Worm (Caenorhabditis elegans) whole organism, L4 larva: Measurements from ENCODE around the gene add-2.

Experiments used
- F37D6.2 ChIP-seq: sonication (generic microtip); optimal IDR thresholded peaks from 2 replicates; lab custom pipeline; 2016; ENCODE audit warnings: mild to moderate bottlenecking, missing genetic modification characterization, missing compliant biosample characterization
- F44E2.7 ChIP-seq: fragments of 200-800 bp; sonication (Bioruptor generic); IDR thresholded peaks from 2 replicates; pipeline ENCODE4 v2.1.2; 2022; ENCODE audit warnings: missing genetic modification characterization, missing compliant biosample characterization
- R02D3.7 ChIP-seq: fragments of 150-350 bp; sonication (generic microtip); optimal IDR thresholded peaks from 3 replicates; lab custom pipeline; 2014; ENCODE audit warnings: missing biosample characterization, missing genetic modification characterization
- T26A8.4 ChIP-seq: fragments of 200-800 bp; sonication (Bioruptor generic); IDR thresholded peaks from 2 replicates; pipeline ENCODE4 v1.3.6; 2022; ENCODE audit warnings: missing genetic modification characterization, missing compliant biosample characterization
- Y105C5A.15 ChIP-seq: fragments of 200-800 bp; sonication (Bioruptor generic); IDR thresholded peaks from 2 replicates; pipeline ENCODE4 v1.3.6; 2022; ENCODE audit warnings: missing genetic modification characterization, missing compliant biosample characterization
- Y75B8A.6 ChIP-seq: fragments of 200-800 bp; sonication (Bioruptor generic); IDR thresholded peaks from 2 replicates; pipeline ENCODE4 v1.3.6; 2022; ENCODE audit warnings: missing genetic modification reagents, missing genetic modification characterization, missing compliant biosample characterization
- ZK546.5 ChIP-seq, 2 experiments: sonication (generic microtip); optimal IDR thresholded peaks; 2 replicates each; lab custom pipeline; 2017; ENCODE audit warnings: missing biosample characterization in 2 of 2, missing genetic modification characterization in 2 of 2
- aha-1 ChIP-seq: fragments of 150-350 bp; peaks from one replicate; lab custom pipeline; 2014; ENCODE audit warnings: missing biosample characterization, missing genetic modification characterization
- aly-2 ChIP-seq: sonication (generic microtip); optimal IDR thresholded peaks from 2 replicates; lab custom pipeline; 2018; ENCODE audit warnings: missing biosample characterization, missing genetic modification characterization
- attf-4 ChIP-seq: sonication (generic microtip); optimal IDR thresholded peaks from 3 replicates; lab custom pipeline; 2017; ENCODE audit warnings: missing biosample characterization, missing genetic modification characterization
- ceh-28 ChIP-seq: fragments of 150-350 bp; optimal IDR thresholded peaks from 2 replicates; lab custom pipeline; 2014; ENCODE audit warnings: missing biosample characterization, missing genetic modification reagents, missing genetic modification characterization
- ceh-32 ChIP-seq: sonication (generic microtip); optimal IDR thresholded peaks from 2 replicates; lab custom pipeline; 2016; ENCODE audit warnings: mild to moderate bottlenecking, missing genetic modification characterization, missing compliant biosample characterization; ENCODE audit not compliant: poor library complexity
- ceh-82 ChIP-seq: sonication (generic microtip); optimal IDR thresholded peaks from 2 replicates; lab custom pipeline; 2017; ENCODE audit warnings: missing biosample characterization, missing genetic modification characterization
- ces-1 ChIP-seq: fragments of 150-350 bp; sonication (generic microtip); optimal IDR thresholded peaks from 4 replicates; lab custom pipeline; 2014; ENCODE audit warnings: missing biosample characterization, missing genetic modification reagents, missing genetic modification characterization
- ctbp-1 ChIP-seq: fragments of 200-800 bp; sonication (Bioruptor generic); IDR thresholded peaks from 2 replicates; pipeline ENCODE4 v1.3.6; 2022; ENCODE audit warnings: missing genetic modification reagents, missing genetic modification characterization, missing compliant biosample characterization
- dmd-8 ChIP-seq: fragments of 200-800 bp; sonication (Bioruptor generic); IDR thresholded peaks from 2 replicates; pipeline ENCODE4 v1.3.6; 2022; ENCODE audit warnings: missing genetic modification characterization, missing compliant biosample characterization
- dmd-9 ChIP-seq: fragments of 200-800 bp; sonication (Bioruptor generic); IDR thresholded peaks from 2 replicates; pipeline ENCODE4 v1.3.6; 2022; ENCODE audit warnings: missing genetic modification reagents, missing genetic modification characterization, missing compliant biosample characterization
- duxl-1 ChIP-seq: sonication (generic microtip); optimal IDR thresholded peaks from 2 replicates; lab custom pipeline; 2016; ENCODE audit warnings: mild to moderate bottlenecking, missing genetic modification characterization, moderate library complexity, missing compliant biosample characterization; ENCODE audit not compliant: poor library complexity
- egl-27 ChIP-seq: sonication (generic microtip); optimal IDR thresholded peaks from 3 replicates; lab custom pipeline; 2017; ENCODE audit warnings: missing biosample characterization, missing genetic modification reagents, missing genetic modification characterization
- egl-43 ChIP-seq: fragments of 200-800 bp; sonication (Bioruptor generic); IDR thresholded peaks from 2 replicates; pipeline ENCODE4 v1.3.6; 2022; ENCODE audit warnings: missing genetic modification reagents, missing genetic modification characterization, missing compliant biosample characterization
- gei-8 ChIP-seq: fragments of 200-800 bp; sonication (Bioruptor generic); optimal IDR thresholded peaks from 2 replicates; lab custom pipeline; 2018; ENCODE audit warnings: mild to moderate bottlenecking, missing genetic modification characterization, missing compliant biosample characterization
- hif-1 ChIP-seq, 2 experiments: sonication (generic microtip); optimal IDR thresholded peaks; 2 replicates each; lab custom pipeline; 2016 to 2017; ENCODE audit warnings: missing compliant biosample characterization in 2 of 2, missing genetic modification characterization in 2 of 2, missing genetic modification reagents in 2 of 2, missing genotype in 2 of 2, mild to moderate bottlenecking in 1 of 2
- hlh-11 ChIP-seq: fragments of 200-800 bp; sonication (Bioruptor generic); optimal IDR thresholded peaks from 2 replicates; lab custom pipeline; 2018; ENCODE audit warnings: mild to moderate bottlenecking, missing genetic modification characterization, missing compliant biosample characterization
- jun-1 ChIP-seq: fragments of 150-350 bp; optimal IDR thresholded peaks from 2 replicates; lab custom pipeline; 2014; ENCODE audit warnings: missing biosample characterization, missing genetic modification reagents, missing genetic modification characterization
- lin-1 ChIP-seq: fragments of 200-800 bp; sonication (Bioruptor generic); IDR thresholded peaks from 2 replicates; pipeline ENCODE4 v1.3.6; 2022; ENCODE audit warnings: missing genetic modification reagents, missing genetic modification characterization, missing compliant biosample characterization
- lin-13 ChIP-seq: fragments of 150-350 bp; optimal IDR thresholded peaks from 2 replicates; lab custom pipeline; 2014; ENCODE audit warnings: missing biosample characterization, missing genetic modification reagents, missing genetic modification characterization
- lin-15B ChIP-seq: fragments of 150-350 bp; sonication (generic microtip); optimal IDR thresholded peaks from 3 replicates; lab custom pipeline; 2014; ENCODE audit warnings: missing biosample characterization, missing genetic modification characterization
- lin-29 ChIP-seq: fragments of 200-800 bp; sonication (Bioruptor generic); IDR thresholded peaks from 2 replicates; pipeline ENCODE4 v1.3.6; 2022; ENCODE audit warnings: missing genetic modification reagents, missing genetic modification characterization, missing compliant biosample characterization
- lin-38 ChIP-seq: fragments of 200-800 bp; sonication (Bioruptor generic); IDR thresholded peaks from 2 replicates; pipeline ENCODE4 v1.3.6; 2022; ENCODE audit warnings: missing genetic modification reagents, missing genetic modification characterization, missing compliant biosample characterization
- lin-39 ChIP-seq: fragments of 150-350 bp; optimal IDR thresholded peaks from 2 replicates; lab custom pipeline; 2014; ENCODE audit warnings: missing biosample characterization, missing genetic modification reagents, missing genetic modification characterization
- madf-5 ChIP-seq, 2 experiments: fragments of 200-800 bp; sonication (Bioruptor generic); IDR thresholded peaks; 2 replicates each; pipeline ENCODE4 v1.3.6; 2022; ENCODE audit warnings: missing compliant biosample characterization in 2 of 2, missing genetic modification characterization in 2 of 2
- madf-9 ChIP-seq: fragments of 200-800 bp; sonication (Bioruptor generic); conservative IDR thresholded peaks from 2 replicates; pipeline ENCODE4 v1.3.6; 2022; ENCODE audit warnings: missing genetic modification reagents, missing genetic modification characterization, missing compliant biosample characterization
- mdt-29 ChIP-seq: fragments of 200-800 bp; sonication (Bioruptor generic); IDR thresholded peaks from 2 replicates; pipeline ENCODE4 v1.3.6; 2022; ENCODE audit warnings: missing genetic modification reagents, missing genetic modification characterization, missing compliant biosample characterization
- mes-2 ChIP-seq: sonication (generic microtip); optimal IDR thresholded peaks from 2 replicates; lab custom pipeline; 2016; ENCODE audit warnings: missing genotype, mild to moderate bottlenecking, missing genetic modification characterization, missing compliant biosample characterization; ENCODE audit not compliant: poor library complexity, severe bottlenecking
- mxl-3 ChIP-seq: fragments of 200-800 bp; sonication (Bioruptor generic); optimal IDR thresholded peaks from 2 replicates; lab custom pipeline; 2018; ENCODE audit warnings: mild to moderate bottlenecking, missing genetic modification characterization, missing compliant biosample characterization
- nhr-11 ChIP-seq: fragments of 150-350 bp; optimal IDR thresholded peaks from 2 replicates; lab custom pipeline; 2014; ENCODE audit warnings: missing biosample characterization, missing genetic modification characterization
- nhr-28 ChIP-seq: fragments of 150-350 bp; optimal IDR thresholded peaks from 2 replicates; lab custom pipeline; 2014; ENCODE audit warnings: missing biosample characterization, missing genetic modification characterization
- nhr-41 ChIP-seq: fragments of 200-800 bp; sonication (Bioruptor generic); IDR thresholded peaks from 2 replicates; pipeline ENCODE4 v1.3.6; 2022; ENCODE audit warnings: missing genetic modification reagents, missing genetic modification characterization, missing compliant biosample characterization
- nhr-42 ChIP-seq: fragments of 200-800 bp; sonication (Bioruptor generic); IDR thresholded peaks from 2 replicates; pipeline ENCODE4 v1.3.6; 2022; ENCODE audit warnings: missing genetic modification characterization, missing compliant biosample characterization
- nhr-48 ChIP-seq: sonication (generic microtip); optimal IDR thresholded peaks from 2 replicates; lab custom pipeline; 2016; ENCODE audit warnings: mild to moderate bottlenecking, missing genetic modification characterization, missing compliant biosample characterization
- nhr-77 ChIP-seq: fragments of 150-350 bp; optimal IDR thresholded peaks from 2 replicates; lab custom pipeline; 2014; ENCODE audit warnings: missing biosample characterization, missing genetic modification characterization
- php-3 ChIP-seq: fragments of 200-800 bp; sonication (Bioruptor generic); IDR thresholded peaks from 2 replicates; pipeline ENCODE4 v1.3.6; 2022; ENCODE audit warnings: missing genetic modification reagents, missing genetic modification characterization, missing compliant biosample characterization
- saeg-2 ChIP-seq: fragments of 200-800 bp; sonication (Bioruptor generic); IDR thresholded peaks from 2 replicates; pipeline ENCODE4 v1.3.6; 2022; ENCODE audit warnings: missing genetic modification reagents, missing genetic modification characterization, missing compliant biosample characterization
- snpc-1.2 ChIP-seq: fragments of 200-800 bp; sonication (Bioruptor generic); IDR thresholded peaks from 2 replicates; pipeline ENCODE4 v1.3.6; 2022; ENCODE audit warnings: missing genetic modification reagents, missing genetic modification characterization, missing compliant biosample characterization
- tag-97 ChIP-seq: fragments of 200-800 bp; sonication (Bioruptor generic); IDR thresholded peaks from 2 replicates; pipeline ENCODE4 v1.3.6; 2022; ENCODE audit warnings: missing genetic modification characterization, missing compliant biosample characterization
- vab-7 ChIP-seq: fragments of 200-800 bp; sonication (Bioruptor generic); IDR thresholded peaks from 2 replicates; pipeline ENCODE4 v1.3.6; 2022; ENCODE audit warnings: missing genetic modification reagents, missing genetic modification characterization, missing compliant biosample characterization
- zag-1 ChIP-seq: fragments of 150-350 bp; optimal IDR thresholded peaks from 2 replicates; lab custom pipeline; 2014; ENCODE audit warnings: missing biosample characterization, missing genetic modification characterization
- zfp-3 ChIP-seq: fragments of 200-800 bp; sonication (Bioruptor generic); conservative IDR thresholded peaks from 2 replicates; pipeline ENCODE4 v1.3.6; 2022; ENCODE audit warnings: missing genetic modification reagents, missing genetic modification characterization, missing compliant biosample characterization
- ztf-7 ChIP-seq: fragments of 150-350 bp; optimal IDR thresholded peaks from 2 replicates; lab custom pipeline; 2014; ENCODE audit warnings: missing biosample characterization, missing genetic modification characterization

The add-2 gene

ce11 chrV:11979673-11980561 lies 33.3 kb downstream of the add-2 start, which contains the start of gene snr-4 (continued):
- TF ChIP-seq aly-2 (tag; lab: Kevin White, UChicago) (no peak), lin-13 (GFP tag; lab: Kevin White, UChicago) (peak; percentile 86), ceh-28 (tag; lab: Kevin White, UChicago) (no peak), zfp-3 (GFP tag; lab: Robert Waterston, UW) (peak; percentile 63; the same call in 1 of the 2 replicates), tag-97 (GFP tag; lab: Robert Waterston, UW) (no peak; the same call in 1 of the 2 replicates), ces-1 (GFP tag; lab: Kevin White, UChicago) (no peak), nhr-48 (tag; lab: Kevin White, UChicago) (peak; percentile 84), ctbp-1 (GFP tag; lab: Robert Waterston, UW) (peak; percentile 89), F44E2.7 (GFP tag; lab: Robert Waterston, UW) (no peak), hif-1 (tag; optimal IDR thresholded peaks at IDR 0.05; lab: Kevin White, UChicago) (peak; percentile 50 to 84), snpc-1.2 (peak; percentile 83), mdt-29 (peak; percentile 91), vab-7 (GFP tag; lab: Robert Waterston, UW) (peak; percentile 70), attf-4 (tag; lab: Kevin White, UChicago) (no peak), lin-1 (GFP tag; lab: Robert Waterston, UW) (peak; percentile 92), madf-5 (GFP tag; IDR thresholded peaks at IDR 0.05; lab: Robert Waterston, UW) (0 out of 4 replicates have a peak, but pooled peaks of 1 of the 2 experiments have one; percentile 22), T26A8.4 (GFP tag; lab: Robert Waterston, UW) (peak; percentile 96), ceh-32 (tag; lab: Kevin White, UChicago) (peak; percentile 21), nhr-77 (tag; lab: Kevin White, UChicago) (peak; percentile 90), dmd-9 (GFP tag; lab: Robert Waterston, UW) (peak; percentile 86), lin-39 (tag; lab: Kevin White, UChicago) (no peak), R02D3.7 (tag; lab: Kevin White, UChicago) (no peak), nhr-42 (peak; percentile 91), egl-43 (GFP tag; lab: Robert Waterston, UW) (peak; percentile 93), ceh-82 (no peak), lin-15B (tag; lab: Kevin White, UChicago) (peak; percentile 21), gei-8 (GFP tag; lab: Kevin White, UChicago) (peak; percentile 69), saeg-2 (GFP tag; lab: Robert Waterston, UW) (peak; percentile 50; the same call in 1 of the 2 replicates), duxl-1 (peak; percentile 78), ZK546.5 (tag; optimal IDR thresholded peaks at IDR 0.05; lab: Kevin White, UChicago) (no peak), jun-1 (tag; lab: Kevin White, UChicago) (peak; percentile 78), madf-9 (peak; percentile 43; the same call in 1 of the 2 replicates), nhr-41 (GFP tag; lab: Robert Waterston, UW) (0 out of 2 replicates have a peak, but pooled peaks have one; percentile 8), Y75B8A.6 (GFP tag; lab: Robert Waterston, UW) (peak; percentile 69; the same call in 1 of the 2 replicates), ztf-7 (peak; percentile 72), hlh-11 (tag; lab: Kevin White, UChicago) (peak; percentile 96), Y105C5A.15 (GFP tag; lab: Robert Waterston, UW) (peak; percentile 5; the same call in 1 of the 2 replicates), nhr-28 (tag; lab: Kevin White, UChicago) (peak; percentile 85), egl-27 (no peak), mxl-3 (GFP tag; lab: Kevin White, UChicago) (peak; percentile 84), aha-1 (tag; lab: Kevin White, UChicago) (peak; percentile 96), lin-29 (GFP tag; lab: Robert Waterston, UW) (no peak), php-3 (GFP tag; lab: Robert Waterston, UW) (peak; percentile 87), nhr-11 (peak; percentile 90), lin-38 (GFP tag; lab: Robert Waterston, UW) (peak; percentile 91), mes-2 (peak; percentile 95), zag-1 (tag; lab: Kevin White, UChicago) (peak; percentile 50), F37D6.2 (tag; lab: Kevin White, UChicago) (peak; percentile 85), dmd-8 (GFP tag; lab: Robert Waterston, UW) (no peak)
